Worm (Caenorhabditis elegans): ENCODE results near the gene snr-5.

- TF ChIP-seq cog-1 (tag; optimal IDR thresholded peaks at IDR 0.05) (no peak), ztf-23 (GFP tag; IDR thresholded peaks at IDR 0.05) (no peak), ref-1 (GFP tag; conservative IDR thresholded peaks at IDR 0.05) (no peak), med-1 (GFP tag; optimal IDR thresholded peaks at IDR 0.05; ENCODE audit: insufficient read depth) (no peak), tab-1 (GFP tag; IDR thresholded peaks at IDR 0.05) (no peak), klf-2 (GFP tag; conservative IDR thresholded peaks at IDR 0.05) (no peak), ztf-29 (GFP tag; IDR thresholded peaks at IDR 0.05) (no peak)
Measured at ce11 chrIII:7894724-7895123, 32.9 kb downstream of the snr-5 start, which contains the start of gene ZK688.4.

Measured in whole organism, midembryonic.